Fruit fly (Drosophila melanogaster) whole organism, prepupa: ENCODE results near the gene CG12116.

Experiments
- Blimp-1 ChIP-seq: fragments of 200-800 bp; sonication (Bioruptor generic); optimal IDR thresholded peaks from 3 replicates; lab custom pipeline; 2017; ENCODE audit warnings: missing biosample characterization, missing genetic modification characterization, mild to moderate bottlenecking, moderate library complexity, missing genetic modification reagents
- CG10631 ChIP-seq: fragments of 200-800 bp; sonication (Bioruptor generic); optimal IDR thresholded peaks from 2 replicates; lab custom pipeline; 2016; ENCODE audit warnings: missing biosample characterization, missing genetic modification characterization
- CG10669 ChIP-seq: fragments of 200-800 bp; sonication (Bioruptor generic); optimal IDR thresholded peaks from 3 replicates; lab custom pipeline; 2018; ENCODE audit warnings: missing biosample characterization, mild to moderate bottlenecking, missing genetic modification characterization, moderate library complexity
- CG11294 ChIP-seq: fragments of 200-800 bp; sonication (Bioruptor generic); IDR thresholded peaks from 2 replicates; pipeline ENCODE4 v1.3.6; 2022; ENCODE audit warnings: missing biosample characterization, missing genetic modification characterization
- CG11762 ChIP-seq: fragments of 200-800 bp; sonication (Bioruptor generic); optimal IDR thresholded peaks from 3 replicates; lab custom pipeline; 2016; ENCODE audit warnings: missing biosample characterization, missing genetic modification characterization; ENCODE audit not compliant: insufficient read depth
- CG11902 ChIP-seq: fragments of 200-800 bp; sonication (Bioruptor generic); optimal IDR thresholded peaks from 3 replicates; lab custom pipeline; 2016; ENCODE audit warnings: missing biosample characterization, missing genetic modification characterization
- CG1621 ChIP-seq: fragments of 200-800 bp; sonication (Bioruptor generic); optimal IDR thresholded peaks from 3 replicates; lab custom pipeline; 2018; ENCODE audit warnings: missing biosample characterization, mild to moderate bottlenecking, missing genetic modification characterization
- CG3032 ChIP-seq: fragments of 200-800 bp; optimal IDR thresholded peaks from 2 replicates; lab custom pipeline; 2019; ENCODE audit warnings: missing biosample characterization, mild to moderate bottlenecking, missing genetic modification characterization, moderate library complexity
- CG31627 ChIP-seq: fragments of 200-800 bp; sonication (Bioruptor generic); optimal IDR thresholded peaks from 3 replicates; lab custom pipeline; 2016; ENCODE audit warnings: missing biosample characterization, missing genetic modification characterization
- CG32006 ChIP-seq: fragments of 200-800 bp; sonication (Bioruptor generic); optimal IDR thresholded peaks from 3 replicates; lab custom pipeline; 2017; ENCODE audit warnings: missing biosample characterization, mild to moderate bottlenecking, missing genetic modification characterization
- CG34406 ChIP-seq: fragments of 200-800 bp; sonication (Bioruptor generic); optimal IDR thresholded peaks from 3 replicates; lab custom pipeline; 2016; ENCODE audit warnings: missing biosample characterization, missing genetic modification characterization
- CG3919 ChIP-seq: fragments of 200-800 bp; sonication (Bioruptor generic); optimal IDR thresholded peaks from 3 replicates; lab custom pipeline; 2016; ENCODE audit warnings: missing biosample characterization, missing genetic modification characterization
- CG4318 ChIP-seq: fragments of 200-800 bp; sonication (Bioruptor generic); optimal IDR thresholded peaks from 3 replicates; lab custom pipeline; 2017; ENCODE audit warnings: missing biosample characterization, mild to moderate bottlenecking, missing genetic modification characterization
- CG6276 ChIP-seq: fragments of 200-800 bp; sonication (Bioruptor generic); optimal IDR thresholded peaks from 2 replicates; lab custom pipeline; 2017; ENCODE audit warnings: missing biosample characterization, mild to moderate bottlenecking, missing genetic modification characterization
- CG6792 ChIP-seq: fragments of 200-800 bp; sonication (Bioruptor generic); optimal IDR thresholded peaks from 3 replicates; lab custom pipeline; 2016; ENCODE audit warnings: missing biosample characterization, missing genetic modification characterization
- CG6808 ChIP-seq: fragments of 200-800 bp; sonication (Bioruptor generic); optimal IDR thresholded peaks from 3 replicates; lab custom pipeline; 2017; ENCODE audit warnings: missing biosample characterization, missing genetic modification characterization, mild to moderate bottlenecking, moderate library complexity, missing genetic modification reagents
- CG7368 ChIP-seq: fragments of 200-800 bp; sonication (Bioruptor generic); optimal IDR thresholded peaks from 3 replicates; lab custom pipeline; 2016; ENCODE audit warnings: missing biosample characterization, missing genetic modification characterization
- CG8119 ChIP-seq: fragments of 200-800 bp; sonication (Bioruptor generic); IDR thresholded peaks from 3 replicates; pipeline ENCODE4 v1.3.6; 2022; ENCODE audit warnings: missing biosample characterization, missing genetic modification characterization
- CG8319 ChIP-seq: fragments of 200-800 bp; sonication (Bioruptor generic); optimal IDR thresholded peaks from 3 replicates; lab custom pipeline; 2016; ENCODE audit warnings: missing biosample characterization, missing genetic modification characterization
- CG9139 ChIP-seq: fragments of 200-800 bp; sonication (Bioruptor generic); optimal IDR thresholded peaks from 3 replicates; lab custom pipeline; 2017; ENCODE audit warnings: missing biosample characterization, mild to moderate bottlenecking, missing genetic modification characterization
- Eip75B ChIP-seq: fragments of 200-800 bp; sonication (Bioruptor generic); optimal IDR thresholded peaks from 3 replicates; lab custom pipeline; 2016; ENCODE audit warnings: missing biosample characterization, missing genetic modification characterization
- Eip78C ChIP-seq: fragments of 200-800 bp; sonication (Bioruptor generic); peaks from one replicate; lab custom pipeline; 2016; ENCODE audit warnings: missing biosample characterization, missing genetic modification characterization
- Ets96B ChIP-seq: fragments of 200-800 bp; optimal IDR thresholded peaks from 2 replicates; lab custom pipeline; 2019; ENCODE audit warnings: missing biosample characterization, mild to moderate bottlenecking, missing genetic modification characterization, moderate library complexity
- Gug ChIP-seq: fragments of 200-800 bp; sonication (Bioruptor generic); IDR thresholded peaks from 2 replicates; pipeline ENCODE4 v1.3.6; 2022; ENCODE audit warnings: missing biosample characterization, missing genetic modification characterization
- Hr38 ChIP-seq: sonication (Bioruptor generic); optimal IDR thresholded peaks from 2 replicates; lab custom pipeline; 2016; ENCODE audit warnings: missing biosample characterization, missing genetic modification characterization
- Hr39 ChIP-seq: fragments of 200-800 bp; sonication (Bioruptor generic); optimal IDR thresholded peaks from 2 replicates; lab custom pipeline; 2016; ENCODE audit warnings: missing biosample characterization, missing genetic modification characterization
- Lpt ChIP-seq: fragments of 200-800 bp; sonication (Bioruptor generic); optimal IDR thresholded peaks from 3 replicates; lab custom pipeline; 2016; ENCODE audit warnings: missing biosample characterization, missing genetic modification characterization
- Met ChIP-seq: fragments of 200-800 bp; sonication (Bioruptor generic); optimal IDR thresholded peaks from 3 replicates; lab custom pipeline; 2016; ENCODE audit warnings: missing biosample characterization, missing genetic modification characterization
- Smox ChIP-seq: fragments of 200-800 bp; sonication (Bioruptor generic); optimal IDR thresholded peaks from 3 replicates; lab custom pipeline; 2016; ENCODE audit warnings: missing biosample characterization, missing genetic modification characterization
- Sox102F ChIP-seq: fragments of 200-800 bp; sonication (Bioruptor generic); optimal IDR thresholded peaks from 2 replicates; lab custom pipeline; 2016; ENCODE audit warnings: missing biosample characterization, mild to moderate bottlenecking, missing genetic modification characterization
- Sox14 ChIP-seq: fragments of 200-800 bp; sonication (Bioruptor generic); optimal IDR thresholded peaks from 3 replicates; lab custom pipeline; 2016; ENCODE audit warnings: missing biosample characterization, missing genetic modification characterization
- Sox15 ChIP-seq: fragments of 200-800 bp; sonication (Bioruptor generic); optimal IDR thresholded peaks from 3 replicates; lab custom pipeline; 2016; ENCODE audit warnings: missing biosample characterization, missing genetic modification characterization
- acj6 ChIP-seq: fragments of 200-800 bp; sonication (Bioruptor generic); optimal IDR thresholded peaks from 3 replicates; lab custom pipeline; 2016; ENCODE audit warnings: missing biosample characterization, missing genetic modification characterization
- cyc ChIP-seq: fragments of 200-800 bp; sonication (Bioruptor generic); optimal IDR thresholded peaks from 3 replicates; lab custom pipeline; 2016; ENCODE audit warnings: missing biosample characterization, missing genetic modification characterization
- dac ChIP-seq: fragments of 200-800 bp; sonication (Bioruptor generic); optimal IDR thresholded peaks from 2 replicates; lab custom pipeline; 2017; ENCODE audit warnings: missing biosample characterization, mild to moderate bottlenecking, missing genetic modification characterization
- esn ChIP-seq: fragments of 200-800 bp; sonication (Bioruptor generic); optimal IDR thresholded peaks from 2 replicates; lab custom pipeline; 2016; ENCODE audit warnings: missing biosample characterization, mild to moderate bottlenecking, missing genetic modification characterization, moderate library complexity
- fd59A ChIP-seq: fragments of 200-800 bp; sonication (Bioruptor generic); optimal IDR thresholded peaks from 2 replicates; lab custom pipeline; 2017; ENCODE audit warnings: missing biosample characterization, mild to moderate bottlenecking, missing genetic modification characterization, missing genetic modification reagents
- fd85E ChIP-seq: fragments of 200-800 bp; sonication (Bioruptor generic); optimal IDR thresholded peaks from 3 replicates; lab custom pipeline; 2016; ENCODE audit warnings: missing biosample characterization, missing genetic modification characterization
- fkh ChIP-seq: fragments of 200-800 bp; sonication (Bioruptor generic); optimal IDR thresholded peaks from 3 replicates; lab custom pipeline; 2017; ENCODE audit warnings: missing biosample characterization, mild to moderate bottlenecking, missing genetic modification characterization, moderate library complexity
- lz ChIP-seq: fragments of 200-800 bp; sonication (Bioruptor generic); optimal IDR thresholded peaks from 3 replicates; lab custom pipeline; 2016; ENCODE audit warnings: missing biosample characterization, missing genetic modification characterization
- net ChIP-seq: fragments of 200-800 bp; sonication (Bioruptor generic); optimal IDR thresholded peaks from 3 replicates; lab custom pipeline; 2016; ENCODE audit warnings: missing biosample characterization, missing genetic modification characterization
- salr ChIP-seq, 2 experiments: fragments of 200-800 bp; sonication (Bioruptor generic); optimal IDR thresholded peaks; 3 replicates each; lab custom pipeline; 2016 to 2018; ENCODE audit warnings: missing biosample characterization in 2 of 2, missing genetic modification characterization in 2 of 2, mild to moderate bottlenecking in 1 of 2
- spab ChIP-seq: fragments of 200-800 bp; sonication (Bioruptor generic); optimal IDR thresholded peaks from 2 replicates; lab custom pipeline; 2017; ENCODE audit warnings: missing biosample characterization, mild to moderate bottlenecking, missing genetic modification characterization, missing genetic modification reagents
- ss ChIP-seq, 2 experiments: fragments of 200-800 bp; sonication (Bioruptor generic); optimal IDR thresholded peaks; 2 replicates in 1 of 2; 3 replicates in 1 of 2; lab custom pipeline; 2017 to 2018; ENCODE audit warnings: mild to moderate bottlenecking in 2 of 2, missing biosample characterization in 2 of 2, missing genetic modification characterization in 2 of 2, moderate library complexity in 1 of 2
- svp ChIP-seq: fragments of 200-800 bp; sonication (Bioruptor generic); peaks from one replicate; lab custom pipeline; 2016; ENCODE audit warnings: missing biosample characterization, missing genetic modification characterization
- topi ChIP-seq: fragments of 200-800 bp; sonication (Bioruptor generic); optimal IDR thresholded peaks from 3 replicates; lab custom pipeline; 2016; ENCODE audit warnings: missing biosample characterization, missing genetic modification characterization
- vri ChIP-seq: fragments of 200-800 bp; sonication (Bioruptor generic); optimal IDR thresholded peaks from 3 replicates; lab custom pipeline; 2016; ENCODE audit warnings: missing biosample characterization, mild to moderate bottlenecking, missing genetic modification characterization

The CG12116 gene

dm6 chrX:8492849-8493248 is 24.0 kb upstream of the CG12116 start (continued):
- TF ChIP-seq CG7368 (GFP tag; lab: Kevin White, UChicago) = peak; percentile 78
- TF ChIP-seq CG31627 = peak; percentile 67
- peak; percentile 57 for TF ChIP-seq CG9139
- TF ChIP-seq acj6 = peak; percentile 85
- peak; percentile 61 for TF ChIP-seq lz (GFP tag; lab: Kevin White, UChicago)
- TF ChIP-seq CG6276 (GFP tag; lab: Kevin White, UChicago) = peak; percentile 73
- peak; percentile 53 for TF ChIP-seq Lpt (GFP tag; lab: Kevin White, UChicago)
- TF ChIP-seq CG4318 (GFP tag; lab: Kevin White, UChicago) = peak; percentile 73
- TF ChIP-seq CG11902 (GFP tag; lab: Kevin White, UChicago) = peak; percentile 68
- peak; percentile 88 for TF ChIP-seq CG8119 (GFP tag; lab: Robert Waterston, UW)
- TF ChIP-seq ss (GFP tag; optimal IDR thresholded peaks at IDR 0.05; lab: Kevin White, UChicago) = peak; percentile 52 to 71

DNA sequence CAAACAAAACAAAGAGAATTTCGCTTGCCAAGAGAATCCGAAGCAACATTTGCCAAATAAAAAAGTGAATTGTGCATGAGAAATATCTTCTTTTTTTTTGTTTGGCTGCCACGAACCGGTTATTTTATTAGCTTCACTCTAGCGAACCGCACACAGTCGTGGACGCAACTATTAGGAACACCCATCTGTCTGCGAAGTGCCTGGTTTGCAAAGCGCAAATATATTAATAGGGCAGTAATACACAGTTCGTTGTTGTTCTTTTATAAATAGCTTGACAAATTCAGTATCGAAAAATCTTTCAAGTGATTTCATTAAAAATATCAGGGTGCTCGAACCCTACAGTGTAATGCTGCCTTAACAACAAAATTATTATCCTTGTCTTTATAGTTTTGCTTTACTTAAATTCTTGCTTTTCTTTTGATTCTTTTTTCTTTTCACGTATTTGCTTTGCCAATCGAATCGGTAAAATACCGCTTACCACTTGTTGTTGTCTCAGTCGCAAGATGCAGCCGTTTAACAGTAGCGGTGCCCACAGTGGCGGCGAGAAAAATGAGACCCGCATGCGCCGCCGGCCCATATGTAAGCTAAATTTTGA is 22.7 kb upstream of the CG12116 start:
- TF ChIP-seq Lpt (GFP tag; lab: Kevin White, UChicago) (peak; percentile 32), CG11902 (GFP tag; lab: Kevin White, UChicago) (no peak), CG32006 (GFP tag; lab: Kevin White, UChicago) (peak; percentile 55), CG11762 (GFP tag; lab: Kevin White, UChicago) (no peak), fd59A (peak; percentile 27), Met (GFP tag; lab: Kevin White, UChicago) (peak; percentile 46), acj6 (peak; percentile 25), vri (GFP tag; lab: Kevin White, UChicago) (peak; percentile 17), CG10669 (GFP tag; lab: Kevin White, UChicago) (no peak), fkh (GFP tag; lab: Kevin White, UChicago) (no peak), CG6276 (GFP tag; lab: Kevin White, UChicago) (peak; percentile 65), CG7368 (GFP tag; lab: Kevin White, UChicago) (peak; percentile 25), CG6792 (peak; percentile 50), salr (GFP tag; optimal IDR thresholded peaks at IDR 0.05; lab: Kevin White, UChicago) (peak in 1 of 2 experiments; percentile 59), cyc (GFP tag; lab: Kevin White, UChicago) (peak; percentile 36), CG31627 (peak; percentile 56), Blimp-1 (GFP tag; lab: Kevin White, UChicago) (no peak), CG34406 (GFP tag; lab: Kevin White, UChicago) (peak; percentile 35), lz (GFP tag; lab: Kevin White, UChicago) (peak; percentile 62), CG8119 (GFP tag; lab: Robert Waterston, UW) (peak; percentile 48; the same call in 1 of the 3 replicates), Ets96B (tag; lab: Kevin White, UChicago) (peak; percentile 47), Sox15 (peak; percentile 19), Hr39 (peak; percentile 50), spab (GFP tag; lab: Kevin White, UChicago) (peak; percentile 52), Sox14 (GFP tag; lab: Kevin White, UChicago) (peak; percentile 51), CG11294 (GFP tag; lab: Robert Waterston, UW) (no peak), CG10631 (GFP tag; lab: Kevin White, UChicago) (peak; percentile 22), esn (peak; percentile 61), Eip75B (peak; percentile 19), CG1621 (peak; percentile 21), dac (GFP tag; lab: Kevin White, UChicago) (peak; percentile 21), topi (peak; percentile 41), Sox102F (GFP tag; lab: Kevin White, UChicago) (peak; percentile 51), Smox (peak; percentile 70), CG8319 (peak; percentile 41), Eip78C (GFP tag; lab: Kevin White, UChicago) (peak; percentile 85), Hr38 (GFP tag; lab: Kevin White, UChicago) (peak; percentile 20), CG6808 (GFP tag; lab: Kevin White, UChicago) (peak; percentile 25), CG3032 (tag; lab: Kevin White, UChicago) (peak; percentile 62), svp (peak; percentile 81), fd85E (GFP tag; lab: Kevin White, UChicago) (no peak), Gug (GFP tag; lab: Robert Waterston, UW) (peak; percentile 29; the same call in 1 of the 2 replicates), CG4318 (GFP tag; lab: Kevin White, UChicago) (peak; percentile 4), CG9139 (no peak), CG3919 (GFP tag; lab: Kevin White, UChicago) (peak; percentile 42), net (GFP tag; lab: Kevin White, UChicago) (peak; percentile 48)
